Worm (Caenorhabditis elegans) whole organism, early embryonic: ENCODE measurements around the gene ZK632.2.

ENCODE experiments used
- B0310.2 ChIP-seq: sonication (generic microtip); optimal IDR thresholded peaks from 2 replicates; lab custom pipeline; 2016; ENCODE audit warnings: mild to moderate bottlenecking, missing genetic modification characterization, missing compliant biosample characterization
- F13C5.2 ChIP-seq: sonication (generic microtip); optimal IDR thresholded peaks from 2 replicates; lab custom pipeline; 2017; ENCODE audit warnings: mild to moderate bottlenecking, missing genetic modification characterization, inconsistent platforms, missing compliant biosample characterization
- aly-1 ChIP-seq: sonication (generic microtip); optimal IDR thresholded peaks from 2 replicates; lab custom pipeline; 2016; ENCODE audit warnings: missing genetic modification characterization, missing compliant biosample characterization
- ama-1 ChIP-seq: fragments of 150-350 bp; optimal IDR thresholded peaks from 2 replicates; lab custom pipeline; 2014
- ceh-13 ChIP-seq: fragments of 200-800 bp; sonication (Bioruptor generic); optimal IDR thresholded peaks from 2 replicates; lab custom pipeline; 2018; ENCODE audit warnings: mild to moderate bottlenecking, missing genetic modification characterization, missing compliant biosample characterization
- ceh-36 ChIP-seq: sonication (generic microtip); optimal IDR thresholded peaks from 2 replicates; lab custom pipeline; 2016; ENCODE audit warnings: missing genetic modification characterization, inconsistent platforms, missing compliant biosample characterization
- ets-7 ChIP-seq: sonication (generic microtip); optimal IDR thresholded peaks from 2 replicates; lab custom pipeline; 2016; ENCODE audit warnings: missing genotype, missing genetic modification characterization, missing compliant biosample characterization
- flt-1 ChIP-seq: fragments of 200-800 bp; sonication (Bioruptor generic); IDR thresholded peaks from 2 replicates; pipeline ENCODE4 v1.3.6; 2022; ENCODE audit warnings: missing genetic modification characterization, missing compliant biosample characterization
- hmbx-1 ChIP-seq: sonication (generic microtip); optimal IDR thresholded peaks from 2 replicates; lab custom pipeline; 2016; ENCODE audit warnings: mild to moderate bottlenecking, missing genetic modification characterization, missing compliant biosample characterization
- hmg-4 ChIP-seq: fragments of 200-800 bp; sonication (Bioruptor generic); optimal IDR thresholded peaks from 2 replicates; lab custom pipeline; 2018; ENCODE audit warnings: mild to moderate bottlenecking, missing genetic modification characterization, missing compliant biosample characterization
- hnd-1 ChIP-seq: sonication (generic microtip); optimal IDR thresholded peaks from 2 replicates; lab custom pipeline; 2016; ENCODE audit warnings: missing genetic modification characterization, missing compliant biosample characterization
- pes-1 ChIP-seq: fragments of 200-800 bp; sonication (Bioruptor generic); IDR thresholded peaks from 2 replicates; pipeline ENCODE4 v1.3.6; 2022; ENCODE audit warnings: missing genetic modification reagents, missing genetic modification characterization, missing compliant biosample characterization
- scrt-1 ChIP-seq: fragments of 200-800 bp; sonication (Bioruptor generic); IDR thresholded peaks from 2 replicates; pipeline ENCODE4 v1.3.6; 2022; ENCODE audit warnings: missing genetic modification characterization, missing compliant biosample characterization
- sea-1 ChIP-seq: fragments of 200-800 bp; sonication (Bioruptor generic); conservative IDR thresholded peaks from 2 replicates; pipeline ENCODE4 v1.3.6; 2022; ENCODE audit warnings: missing genetic modification characterization, missing compliant biosample characterization
- tbx-11 ChIP-seq: fragments of 200-800 bp; sonication (Bioruptor generic); IDR thresholded peaks from 2 replicates; pipeline ENCODE4 v1.3.6; 2022; ENCODE audit warnings: missing genetic modification characterization, missing compliant biosample characterization
- tbx-37 ChIP-seq: fragments of 200-800 bp; sonication (Bioruptor generic); conservative IDR thresholded peaks from 2 replicates; pipeline ENCODE4 v1.3.6; 2022; ENCODE audit warnings: missing genetic modification reagents, missing genetic modification characterization, missing compliant biosample characterization
- tra-4 ChIP-seq: sonication (generic microtip); optimal IDR thresholded peaks from 2 replicates; lab custom pipeline; 2017; ENCODE audit warnings: missing genetic modification characterization, missing compliant biosample characterization

ZK632.2 gene

DNA sequence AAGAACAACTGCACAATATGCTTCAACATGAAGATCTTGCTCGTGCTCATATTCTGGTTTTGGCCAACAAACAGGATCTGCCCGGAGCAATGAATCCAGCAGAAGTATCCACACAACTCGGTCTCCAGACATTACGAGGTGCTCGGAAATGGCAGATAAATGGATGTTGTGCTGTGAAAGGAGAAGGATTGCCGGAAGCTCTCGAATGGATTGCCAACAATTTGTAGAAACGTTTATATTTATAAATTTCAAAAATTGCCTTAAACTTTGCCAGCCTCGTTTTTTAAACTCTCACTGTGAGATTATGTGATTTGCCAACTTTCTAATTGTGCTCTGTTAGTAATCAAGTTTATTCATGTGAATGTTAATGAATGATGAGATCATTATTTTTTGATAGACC lies 24.8 kb downstream of the ZK632.2 start:
- no peak for TF ChIP-seq aly-1 (tag; lab: Kevin White, UChicago)
- no peak for TF ChIP-seq tra-4 (tag; lab: Kevin White, UChicago)
- TF ChIP-seq hmg-4 (GFP tag; lab: Kevin White, UChicago), result no peak
- TF ChIP-seq ceh-36 (tag; lab: Kevin White, UChicago), result no peak
- no peak for TF ChIP-seq F13C5.2 (tag; lab: Kevin White, UChicago)
- TF ChIP-seq hnd-1 (tag; lab: Kevin White, UChicago), result no peak
- no peak for TF ChIP-seq flt-1 (GFP tag; lab: Robert Waterston, UW)
- no peak for TF ChIP-seq hmbx-1 (tag; lab: Kevin White, UChicago)
- no peak for TF ChIP-seq ceh-13 (GFP tag; lab: Kevin White, UChicago)

DNA sequence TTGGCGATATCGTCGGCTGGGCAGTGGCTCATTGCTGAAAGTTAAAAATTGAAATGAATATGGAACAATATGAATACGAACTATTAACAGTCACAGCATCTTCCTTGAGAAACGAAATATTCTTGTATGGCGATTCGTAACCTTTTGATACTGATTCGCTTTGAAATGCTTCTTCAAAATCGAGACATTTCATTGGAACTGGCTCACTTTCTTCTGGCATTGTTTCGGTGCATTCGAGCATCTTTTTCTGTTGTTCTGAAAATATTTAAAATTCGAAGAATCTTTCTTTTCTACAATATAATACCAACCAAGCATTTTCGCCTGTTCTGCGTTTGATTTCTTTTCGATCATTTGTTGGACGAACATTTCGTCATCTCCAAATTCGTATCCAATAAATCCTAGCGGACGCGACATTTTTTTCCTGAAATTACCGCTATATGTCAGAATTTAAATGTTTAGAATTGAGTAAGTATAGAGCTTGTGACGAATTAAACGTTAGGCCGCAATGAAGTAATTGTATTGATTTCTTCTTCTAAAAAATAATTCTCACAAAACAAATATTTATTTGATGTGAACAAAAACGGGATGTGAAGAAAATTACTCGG lies 25.5 kb downstream of the ZK632.2 start, which contains the start of gene lin-52:
lin-52 (minus strand) TSS at position 421 of the 605 bp plus-strand sequence.
- TF ChIP-seq ama-1 (lab: Kevin White, UChicago) (peak; percentile 64), ceh-13 (GFP tag; lab: Kevin White, UChicago) (no peak)

DNA sequence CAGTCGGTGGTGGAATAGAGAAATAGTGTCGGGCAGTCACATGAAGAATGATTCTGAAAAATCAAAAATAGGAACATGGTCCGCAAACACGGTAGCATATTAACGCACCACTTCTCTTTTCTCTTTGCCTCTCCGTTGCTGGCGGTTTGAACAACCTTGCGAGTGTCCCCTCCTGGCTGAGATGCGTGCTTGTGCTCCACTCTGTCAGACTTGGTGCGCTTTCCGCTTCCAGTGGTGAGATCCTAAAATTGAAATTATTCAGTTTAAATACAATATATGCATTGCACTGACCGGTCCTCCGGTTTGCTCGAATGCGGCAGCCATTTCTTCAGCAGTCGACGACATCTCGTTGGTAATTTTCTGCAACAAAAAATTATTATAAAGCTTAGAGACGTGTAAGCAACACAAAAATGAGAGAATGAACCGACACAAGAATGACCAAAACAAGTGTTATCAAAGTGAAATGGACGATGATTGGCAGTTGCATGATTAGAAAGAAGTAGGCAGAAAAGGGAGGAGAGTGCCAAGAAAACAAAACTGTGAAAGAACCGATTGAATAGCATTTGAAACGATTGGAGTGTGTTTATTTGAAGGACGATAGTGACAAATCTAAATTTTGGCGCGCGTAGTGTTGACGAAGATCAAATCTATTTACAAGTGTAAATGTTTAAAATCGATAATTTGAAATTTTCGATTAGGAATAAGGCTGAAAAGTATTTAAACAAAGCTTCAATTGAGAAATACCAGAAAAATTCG lies 26.3 kb downstream of the ZK632.2 start, which contains the start of gene ZK632.9:
ZK632.9 (minus strand) TSS at position 360 of the 756 bp plus-strand sequence.
- TF ChIP-seq aly-1 (tag; lab: Kevin White, UChicago) (no peak), ama-1 (lab: Kevin White, UChicago) (no peak), F13C5.2 (tag; lab: Kevin White, UChicago) (no peak), ets-7 (tag; lab: Kevin White, UChicago) (no peak), scrt-1 (no peak), flt-1 (GFP tag; lab: Robert Waterston, UW) (no peak), ceh-36 (tag; lab: Kevin White, UChicago) (no peak), ceh-13 (GFP tag; lab: Kevin White, UChicago) (no peak), tra-4 (tag; lab: Kevin White, UChicago) (no peak), tbx-11 (GFP tag; lab: Robert Waterston, UW) (no peak), hnd-1 (tag; lab: Kevin White, UChicago) (no peak), pes-1 (GFP tag; lab: Robert Waterston, UW) (no peak), hmg-4 (GFP tag; lab: Kevin White, UChicago) (no peak), B0310.2 (no peak), sea-1 (no peak), tbx-37 (GFP tag; lab: Robert Waterston, UW) (no peak), hmbx-1 (tag; lab: Kevin White, UChicago) (no peak)

DNA sequence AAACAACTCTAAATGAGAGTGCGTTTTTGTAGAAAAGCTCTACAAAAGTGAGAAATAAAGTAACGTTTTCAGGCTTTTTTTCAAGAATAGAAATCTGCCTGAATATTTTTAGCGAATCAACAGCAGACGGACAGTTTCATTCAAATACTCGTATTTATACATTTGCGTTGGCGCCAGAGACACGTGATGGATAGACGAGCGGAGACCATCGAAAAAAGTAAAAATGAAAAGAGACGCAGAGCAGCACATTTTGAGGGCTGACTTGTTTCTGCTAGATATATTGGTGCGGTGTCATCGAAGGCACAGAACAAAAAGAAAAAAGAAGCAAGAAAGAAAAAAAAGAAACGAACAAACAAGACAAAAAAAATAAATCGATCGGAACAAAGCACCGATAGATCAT lies 27.1 kb downstream of the ZK632.2 start:
- TF ChIP-seq B0310.2 (no peak), hmg-4 (GFP tag; lab: Kevin White, UChicago) (no peak), sea-1 (no peak), F13C5.2 (tag; lab: Kevin White, UChicago) (no peak), tbx-37 (GFP tag; lab: Robert Waterston, UW) (no peak), ama-1 (lab: Kevin White, UChicago) (no peak), scrt-1 (no peak), tra-4 (tag; lab: Kevin White, UChicago) (no peak), ets-7 (tag; lab: Kevin White, UChicago) (no peak), ceh-36 (tag; lab: Kevin White, UChicago) (no peak), hnd-1 (tag; lab: Kevin White, UChicago) (no peak), tbx-11 (GFP tag; lab: Robert Waterston, UW) (no peak), flt-1 (GFP tag; lab: Robert Waterston, UW) (no peak), ceh-13 (GFP tag; lab: Kevin White, UChicago) (no peak), aly-1 (tag; lab: Kevin White, UChicago) (no peak)

DNA sequence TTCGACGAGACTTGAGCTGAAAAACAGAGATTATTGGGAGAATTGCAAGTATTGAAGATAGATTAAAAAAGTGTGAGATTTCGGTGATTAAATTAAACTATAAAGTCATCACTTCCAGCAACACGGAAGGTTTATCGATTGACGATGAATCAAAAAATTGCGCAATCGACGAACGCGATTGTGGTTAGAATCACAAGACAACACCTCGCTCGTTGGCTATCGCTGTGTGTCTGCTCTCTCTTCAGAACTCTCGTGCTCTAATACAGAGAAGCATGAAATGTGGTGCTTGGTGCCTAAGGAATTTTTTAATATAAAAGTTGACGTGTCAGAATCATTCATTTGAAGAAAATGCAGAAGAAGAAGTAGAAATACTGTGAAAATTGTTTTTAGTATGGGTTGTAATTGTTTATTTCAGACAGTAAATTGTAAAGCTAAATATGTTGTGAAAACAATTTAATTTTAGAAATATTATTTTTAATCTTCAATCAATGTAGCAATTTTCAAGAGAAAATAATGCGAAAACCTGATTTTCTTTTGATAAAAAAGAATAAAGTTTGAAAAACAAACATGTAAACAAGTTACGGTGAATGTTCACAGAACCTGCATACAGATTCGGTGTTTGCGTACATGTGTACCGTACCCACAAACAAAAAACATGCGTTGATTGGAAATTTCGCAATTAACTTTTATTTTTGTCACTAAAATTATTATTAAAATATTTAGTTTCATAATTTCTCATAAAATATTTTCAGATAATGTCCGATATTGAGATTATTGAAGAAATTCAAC lies 28.4 kb downstream of the ZK632.2 start, which contains the start of the genes ZK632.10 and ZK632.11:
ZK632.10 (minus strand) TSS at position 560 of the 789 bp plus-strand sequence.
ZK632.11 (plus strand) TSS at position 753 of the 789 bp plus-strand sequence.
- TF ChIP-seq hmg-4 (GFP tag; lab: Kevin White, UChicago) (no peak), aly-1 (tag; lab: Kevin White, UChicago) (no peak), ceh-36 (tag; lab: Kevin White, UChicago) (no peak), ets-7 (tag; lab: Kevin White, UChicago) (no peak), F13C5.2 (tag; lab: Kevin White, UChicago) (no peak), pes-1 (GFP tag; lab: Robert Waterston, UW) (no peak), tbx-37 (GFP tag; lab: Robert Waterston, UW) (no peak), ama-1 (lab: Kevin White, UChicago) (no peak), B0310.2 (no peak), tbx-11 (GFP tag; lab: Robert Waterston, UW) (no peak), sea-1 (no peak), flt-1 (GFP tag; lab: Robert Waterston, UW) (no peak), ceh-13 (GFP tag; lab: Kevin White, UChicago) (no peak), hnd-1 (tag; lab: Kevin White, UChicago) (no peak), scrt-1 (no peak)

DNA sequence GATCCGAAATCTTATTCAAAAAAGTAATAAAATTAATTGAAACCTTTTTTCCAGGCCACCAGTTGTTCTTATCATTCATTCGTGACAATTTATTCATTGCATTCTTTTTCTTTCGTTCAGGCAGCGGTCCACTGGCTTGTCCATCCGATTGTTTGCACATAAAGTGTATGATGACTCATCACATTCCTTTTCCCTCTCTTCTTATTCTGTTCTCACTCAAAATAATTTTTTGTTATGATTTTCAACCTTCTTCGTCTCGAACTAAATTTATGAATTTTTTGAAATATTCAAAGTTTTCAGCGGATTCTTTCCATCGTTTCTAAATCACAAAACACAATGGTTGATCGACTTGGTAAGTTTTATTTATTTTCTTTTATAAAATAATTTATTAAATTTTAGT lies 31.6 kb downstream of the ZK632.2 start, which contains the start of gene ZK632.12:
ZK632.12 (plus strand) TSS at position 301 of the 400 bp plus-strand sequence.
- no peak for TF ChIP-seq sea-1
- TF ChIP-seq ets-7 (tag; lab: Kevin White, UChicago), result no peak
- TF ChIP-seq scrt-1, result no peak
